Worm (Caenorhabditis elegans): ENCODE data around the gene fbxb-64.

- TF ChIP-seq daf-8 (GFP tag; IDR thresholded peaks at IDR 0.05) (no peak), spr-1 (tag; optimal IDR thresholded peaks at IDR 0.05) (no peak), ces-1 (GFP tag; optimal IDR thresholded peaks at IDR 0.05) (no peak), R02D3.7 (tag; optimal IDR thresholded peaks at IDR 0.05) (no peak), T26A8.4 (GFP tag; IDR thresholded peaks at IDR 0.05) (no peak), snpc-4 (tag; optimal IDR thresholded peaks at IDR 0.05) (no peak), lir-3 (tag; optimal IDR thresholded peaks at IDR 0.05) (no peak), aly-2 (tag; optimal IDR thresholded peaks at IDR 0.05) (no peak), ama-1 (optimal IDR thresholded peaks at IDR 0.05) (no peak), zip-11 (GFP tag; IDR thresholded peaks at IDR 0.05) (no peak), pha-4 (GFP tag; IDR thresholded peaks at IDR 0.05) (no peak), pha-4 (tag; optimal IDR thresholded peaks at IDR 0.05) (no peak), nhr-48 (tag; optimal IDR thresholded peaks at IDR 0.05) (no peak), ztf-7 (tag; optimal IDR thresholded peaks at IDR 0.05) (no peak)
These were observed 49.5 kb downstream of the fbxb-64 start, which contains the start of gene C14B4.2 for ce11 chrV:19362568-19362967.
